Fruit fly (Drosophila melanogaster): ENCODE data around the gene Taf10b.

DNA sequence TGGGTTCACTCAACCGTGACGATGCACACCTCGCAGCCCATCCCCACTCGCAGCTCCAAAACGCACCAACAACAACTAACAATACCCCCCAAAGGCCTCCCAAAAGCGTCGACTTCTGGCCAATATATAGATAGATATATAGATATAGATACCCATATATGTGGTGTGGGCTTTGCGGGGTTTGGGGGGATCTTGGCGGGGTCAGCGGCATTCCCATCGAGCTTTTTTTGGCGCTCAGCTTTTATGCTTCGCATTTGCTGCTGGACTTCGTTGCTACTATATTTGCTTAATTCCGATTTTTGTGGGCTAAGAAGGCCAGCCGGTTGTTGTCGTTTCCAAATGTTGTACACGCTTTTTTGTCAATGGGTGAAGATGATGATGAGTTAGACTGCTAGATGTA is 40.3 kb downstream of the Taf10b start:
- TF ChIP-seq h (GFP tag; optimal IDR thresholded peaks at IDR 0.05) (no peak), GATAd (GFP tag; optimal IDR thresholded peaks at IDR 0.05) (no peak), sv (GFP tag; optimal IDR thresholded peaks at IDR 0.05) (no peak), psq (GFP tag; optimal IDR thresholded peaks at IDR 0.05) (no peak), Dfd (GFP tag; optimal IDR thresholded peaks at IDR 0.05) (no peak), HLH106 (tag; optimal IDR thresholded peaks at IDR 0.05) (no peak), pan (optimal IDR thresholded peaks at IDR 0.05) (no peak), ey (GFP tag; optimal IDR thresholded peaks at IDR 0.05) (no peak), usp (GFP tag; optimal IDR thresholded peaks at IDR 0.05) (no peak), woc (GFP tag; optimal IDR thresholded peaks at IDR 0.05) (no peak)
